Worm (Caenorhabditis elegans) whole organism, L1 larva: ENCODE measurements around the gene daf-11.

Experiments used
- C16A3.4 ChIP-seq: fragments of 150-350 bp; optimal IDR thresholded peaks from 2 replicates; lab custom pipeline; 2014; ENCODE audit warnings: missing biosample characterization, missing genetic modification characterization
- Y116A8C.19 ChIP-seq: sonication (generic microtip); optimal IDR thresholded peaks from 2 replicates; lab custom pipeline; 2016; ENCODE audit warnings: missing compliant biosample characterization, missing genetic modification characterization, borderline replicate concordance
- aha-1 ChIP-seq: fragments of 150-350 bp; optimal IDR thresholded peaks from 2 replicates; lab custom pipeline; 2014; ENCODE audit warnings: missing biosample characterization, missing genetic modification characterization
- alr-1 ChIP-seq: fragments of 200-800 bp; sonication (Bioruptor generic); optimal IDR thresholded peaks from 2 replicates; lab custom pipeline; 2018; ENCODE audit warnings: borderline replicate concordance, mild to moderate bottlenecking, missing genetic modification characterization, missing compliant biosample characterization
- ama-1 ChIP-seq: fragments of 150-350 bp; optimal IDR thresholded peaks from 2 replicates; lab custom pipeline; 2014
- blmp-1 ChIP-seq: fragments of 150-350 bp; optimal IDR thresholded peaks from 2 replicates; lab custom pipeline; 2014; ENCODE audit warnings: missing biosample characterization, missing genetic modification characterization
- ceh-63 ChIP-seq: fragments of 200-800 bp; sonication (Bioruptor generic); optimal IDR thresholded peaks from 2 replicates; lab custom pipeline; 2018; ENCODE audit warnings: mild to moderate bottlenecking, missing genetic modification characterization, missing compliant biosample characterization
- ceh-82 ChIP-seq, 3 experiments: fragments of 150-350 bp in 1 of 3; sonication (generic microtip) in 2 of 3; optimal IDR thresholded peaks; 2 replicates each; lab custom pipeline; 2014 to 2017; ENCODE audit warnings: missing biosample characterization in 3 of 3, missing genetic modification characterization in 3 of 3
- ceh-90 ChIP-seq: sonication (generic microtip); optimal IDR thresholded peaks from 2 replicates; lab custom pipeline; 2016; ENCODE audit warnings: missing genetic modification characterization, missing compliant biosample characterization
- dsc-1 ChIP-seq: sonication (generic microtip); optimal IDR thresholded peaks from 2 replicates; lab custom pipeline; 2016; ENCODE audit warnings: mild to moderate bottlenecking, missing genetic modification characterization, missing compliant biosample characterization
- efl-1 ChIP-seq, 4 experiments: fragments of 150-350 bp; optimal IDR thresholded peaks in 3 of 4; peaks in 1 of 4; 1 replicate in 1 of 4; 2 replicates in 3 of 4; lab custom pipeline; 2014; ENCODE audit warnings: missing biosample characterization in 2 of 4, missing genetic modification characterization in 2 of 4, missing genetic modification reagents in 2 of 4
- efl-3 ChIP-seq: fragments of 200-800 bp; sonication (Bioruptor generic); optimal IDR thresholded peaks from 2 replicates; lab custom pipeline; 2018; ENCODE audit warnings: mild to moderate bottlenecking, missing genetic modification characterization, missing compliant biosample characterization
- elt-3 ChIP-seq, 6 experiments: fragments of 150-350 bp in 1 of 6; sonication (generic microtip); optimal IDR thresholded peaks; 2 replicates each; lab custom pipeline; 2017 to 2018; ENCODE audit warnings: missing biosample characterization in 6 of 6, missing genetic modification characterization in 6 of 6, inconsistent platforms in 1 of 6
- fkh-4 ChIP-seq: sonication (generic microtip); optimal IDR thresholded peaks from 2 replicates; lab custom pipeline; 2016; ENCODE audit warnings: missing compliant biosample characterization, missing genetic modification characterization, borderline replicate concordance
- grh-1 ChIP-seq: fragments of 200-800 bp; sonication (Bioruptor generic); IDR thresholded peaks from 2 replicates; pipeline ENCODE4 v1.3.6; 2022; ENCODE audit warnings: missing genetic modification reagents, missing genetic modification characterization, missing compliant biosample characterization
- hlh-17 ChIP-seq: fragments of 200-800 bp; sonication (Bioruptor generic); optimal IDR thresholded peaks from 2 replicates; lab custom pipeline; 2018; ENCODE audit warnings: missing genetic modification characterization, mild to moderate bottlenecking, missing compliant biosample characterization, moderate library complexity, borderline replicate concordance
- isw-1 ChIP-seq: fragments of 200-800 bp; sonication (Bioruptor generic); IDR thresholded peaks from 2 replicates; pipeline ENCODE4 v1.3.6; 2022; ENCODE audit warnings: missing genetic modification characterization, missing compliant biosample characterization
- lin-14 ChIP-seq: fragments of 200-800 bp; sonication (Bioruptor generic); optimal IDR thresholded peaks from 2 replicates; lab custom pipeline; 2018; ENCODE audit warnings: mild to moderate bottlenecking, missing genetic modification characterization, moderate library complexity, missing compliant biosample characterization
- lin-15B ChIP-seq: fragments of 150-350 bp; sonication (generic microtip); optimal IDR thresholded peaks from 3 replicates; lab custom pipeline; 2014; ENCODE audit warnings: missing biosample characterization, missing genetic modification characterization
- lin-39 ChIP-seq: fragments of 150-350 bp; optimal IDR thresholded peaks from 2 replicates; lab custom pipeline; 2014; ENCODE audit warnings: missing biosample characterization, missing genetic modification reagents, missing genetic modification characterization
- lsy-2 ChIP-seq, 2 experiments: fragments of 150-350 bp; optimal IDR thresholded peaks; 2 replicates each; lab custom pipeline; 2014; ENCODE audit warnings: missing biosample characterization in 2 of 2, missing genetic modification characterization in 2 of 2
- mab-9 ChIP-seq: fragments of 200-800 bp; sonication (Bioruptor generic); IDR thresholded peaks from 2 replicates; pipeline ENCODE4 v1.3.6; 2022; ENCODE audit warnings: missing genetic modification reagents, missing genetic modification characterization, missing compliant biosample characterization
- mdl-1 ChIP-seq, 2 experiments: fragments of 150-350 bp; optimal IDR thresholded peaks; 2 replicates each; lab custom pipeline; 2014 to 2017; ENCODE audit warnings: missing biosample characterization in 2 of 2, missing genetic modification characterization in 2 of 2, inconsistent platforms in 1 of 2
- mep-1 ChIP-seq: fragments of 150-350 bp; optimal IDR thresholded peaks from 2 replicates; lab custom pipeline; 2014; ENCODE audit warnings: missing biosample characterization, missing genetic modification characterization
- nhr-19 ChIP-seq: fragments of 200-800 bp; sonication (Bioruptor generic); conservative IDR thresholded peaks from 2 replicates; pipeline ENCODE4 v1.3.6; 2022; ENCODE audit warnings: missing genetic modification characterization, missing compliant biosample characterization
- nhr-20 ChIP-seq: sonication (generic microtip); optimal IDR thresholded peaks from 2 replicates; lab custom pipeline; 2016; ENCODE audit warnings: mild to moderate bottlenecking, missing genetic modification characterization, missing compliant biosample characterization
- nhr-28 ChIP-seq: fragments of 150-350 bp; optimal IDR thresholded peaks from 2 replicates; lab custom pipeline; 2014; ENCODE audit warnings: missing biosample characterization, missing genetic modification characterization
- nhr-71 ChIP-seq: sonication (generic microtip); optimal IDR thresholded peaks from 2 replicates; lab custom pipeline; 2016; ENCODE audit warnings: mild to moderate bottlenecking, missing genetic modification characterization, moderate library complexity, missing compliant biosample characterization
- nhr-76 ChIP-seq: sonication (generic microtip); optimal IDR thresholded peaks from 2 replicates; lab custom pipeline; 2017; ENCODE audit warnings: missing biosample characterization, missing genetic modification characterization
- nhr-77 ChIP-seq: fragments of 150-350 bp; optimal IDR thresholded peaks from 2 replicates; lab custom pipeline; 2014; ENCODE audit warnings: missing biosample characterization, missing genetic modification characterization
- nhr-84 ChIP-seq: sonication (generic microtip); optimal IDR thresholded peaks from 2 replicates; lab custom pipeline; 2017; ENCODE audit warnings: missing biosample characterization, missing genetic modification characterization
- nhr-85 ChIP-seq: sonication (generic microtip); peaks from one replicate; lab custom pipeline; 2016; ENCODE audit warnings: missing genetic modification characterization, inconsistent platforms, missing compliant biosample characterization
- nhr-90 ChIP-seq: sonication (generic microtip); optimal IDR thresholded peaks from 2 replicates; lab custom pipeline; 2016; ENCODE audit warnings: mild to moderate bottlenecking, missing genetic modification characterization, missing compliant biosample characterization; ENCODE audit not compliant: poor library complexity
- rnt-1 ChIP-seq: sonication (generic microtip); optimal IDR thresholded peaks from 2 replicates; lab custom pipeline; 2016; ENCODE audit warnings: mild to moderate bottlenecking, missing genetic modification characterization, moderate library complexity, missing compliant biosample characterization
- snu-23 ChIP-seq: sonication (generic microtip); optimal IDR thresholded peaks from 2 replicates; lab custom pipeline; 2016; ENCODE audit warnings: missing genetic modification characterization, missing compliant biosample characterization
- sptf-1 ChIP-seq: fragments of 150-350 bp; optimal IDR thresholded peaks from 2 replicates; lab custom pipeline; 2014; ENCODE audit warnings: missing biosample characterization, missing genetic modification characterization
- swsn-7 ChIP-seq: sonication (generic microtip); optimal IDR thresholded peaks from 2 replicates; lab custom pipeline; 2016; ENCODE audit warnings: missing genetic modification characterization, missing compliant biosample characterization
- tbx-2 ChIP-seq: sonication (generic microtip); optimal IDR thresholded peaks from 2 replicates; lab custom pipeline; 2016; ENCODE audit warnings: missing genetic modification characterization, missing compliant biosample characterization
- tlp-1 ChIP-seq: fragments of 150-350 bp; optimal IDR thresholded peaks from 2 replicates; lab custom pipeline; 2014; ENCODE audit warnings: missing biosample characterization, missing genetic modification characterization
- unc-62 ChIP-seq: fragments of 150-350 bp; optimal IDR thresholded peaks from 2 replicates; lab custom pipeline; 2014; ENCODE audit warnings: missing biosample characterization, missing genetic modification reagents, missing genetic modification characterization
- unc-86 ChIP-seq: sonication (generic microtip); optimal IDR thresholded peaks from 2 replicates; lab custom pipeline; 2016; ENCODE audit warnings: missing genetic modification characterization, missing compliant biosample characterization
- unc-98 ChIP-seq: fragments of 200-800 bp; sonication (Bioruptor generic); IDR thresholded peaks from 2 replicates; pipeline ENCODE4 v1.3.6; 2022; ENCODE audit warnings: missing genetic modification characterization, missing compliant biosample characterization
- vab-15 ChIP-seq: sonication (generic microtip); optimal IDR thresholded peaks from 2 replicates; lab custom pipeline; 2017; ENCODE audit warnings: missing genotype, mild to moderate bottlenecking, missing genetic modification characterization, missing compliant biosample characterization
- zag-1 ChIP-seq: fragments of 150-350 bp; optimal IDR thresholded peaks from 2 replicates; lab custom pipeline; 2014; ENCODE audit warnings: missing biosample characterization, missing genetic modification characterization
- ztf-11 ChIP-seq, 2 experiments: sonication (generic microtip); optimal IDR thresholded peaks; 2 replicates each; lab custom pipeline; 2016 to 2017; ENCODE audit warnings: missing genetic modification characterization in 2 of 2, missing biosample characterization in 1 of 2, missing compliant biosample characterization in 1 of 2

daf-11 gene

ce11 chrV:11677494-11677893 lies 48.4 kb downstream of the daf-11 start (continued):
- TF ChIP-seq snu-23 (peak; percentile 25), swsn-7 (tag; lab: Kevin White, UChicago) (no peak), nhr-77 (tag; lab: Kevin White, UChicago) (no peak), unc-98 (GFP tag; lab: Robert Waterston, UW) (no peak), efl-3 (GFP tag; lab: Kevin White, UChicago) (no peak), ceh-63 (GFP tag; lab: Kevin White, UChicago) (no peak), ama-1 (lab: Kevin White, UChicago) (no peak), nhr-85 (tag; lab: Kevin White, UChicago) (peak; percentile 29), elt-3 (tag; optimal IDR thresholded peaks at IDR 0.05; lab: Kevin White, UChicago) (peak in 1 of 6 experiments; percentile 70), mep-1 (tag; lab: Kevin White, UChicago) (peak; percentile 38), lin-15B (tag; lab: Kevin White, UChicago) (no peak), unc-62 (GFP tag; lab: Kevin White, UChicago) (no peak), sptf-1 (no peak), ceh-90 (tag; lab: Kevin White, UChicago) (no peak), nhr-84 (tag; lab: Kevin White, UChicago) (no peak), ztf-11 (tag; optimal IDR thresholded peaks at IDR 0.05; lab: Kevin White, UChicago) (no peak), lin-39 (tag; lab: Kevin White, UChicago) (no peak), zag-1 (no peak), tlp-1 (tag; lab: Kevin White, UChicago) (no peak), rnt-1 (tag; lab: Kevin White, UChicago) (peak; percentile 55), nhr-28 (no peak), fkh-4 (tag; lab: Kevin White, UChicago) (no peak), lsy-2 (tag; optimal IDR thresholded peaks at IDR 0.05; lab: Kevin White, UChicago) (peak in 1 of 2 experiments; percentile 50), nhr-90 (tag; lab: Kevin White, UChicago) (no peak), vab-15 (tag; lab: Kevin White, UChicago) (no peak)

DNA sequence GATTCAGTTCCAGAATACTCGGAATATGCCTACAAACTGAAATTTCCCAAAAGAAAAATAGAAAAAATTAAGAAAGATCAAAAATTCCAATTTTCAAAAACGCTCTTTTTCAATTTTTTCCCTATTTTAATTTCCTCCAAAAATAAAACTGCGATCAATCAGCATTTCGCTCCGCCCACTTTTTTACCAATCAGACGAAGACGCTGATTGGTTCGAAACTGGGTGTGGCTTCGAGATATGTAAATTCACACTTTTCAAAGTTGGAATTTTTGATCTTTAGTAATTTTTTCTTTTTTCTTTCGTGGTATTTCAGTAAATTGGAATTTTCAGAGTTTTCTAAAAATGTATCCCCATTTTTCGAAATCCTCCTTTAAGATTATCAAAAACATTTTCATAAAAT lies 48.8 kb downstream of the daf-11 start:
- TF ChIP-seq C16A3.4 (tag; lab: Kevin White, UChicago) (no peak), alr-1 (tag; lab: Kevin White, UChicago) (no peak), isw-1 (GFP tag; lab: Robert Waterston, UW) (no peak), unc-62 (GFP tag; lab: Kevin White, UChicago) (no peak), grh-1 (GFP tag; lab: Robert Waterston, UW) (no peak), nhr-19 (GFP tag; lab: Robert Waterston, UW) (no peak), nhr-77 (tag; lab: Kevin White, UChicago) (no peak), mep-1 (tag; lab: Kevin White, UChicago) (no peak), aha-1 (tag; lab: Kevin White, UChicago) (no peak), efl-1 (optimal IDR thresholded peaks at IDR 0.05; lab: Kevin White, UChicago) (no peak), efl-1 (GFP tag; optimal IDR thresholded peaks at IDR 0.05 in 1 of 2; lab: Kevin White, UChicago) (no peak), Y116A8C.19 (tag; lab: Kevin White, UChicago) (no peak), mab-9 (GFP tag; lab: Robert Waterston, UW) (no peak)

ce11 chrV:11676498-11676897 lies 49.4 kb downstream of the daf-11 start:
- TF ChIP-seq nhr-71 (tag; lab: Kevin White, UChicago) = peak; percentile 37
- no peak for TF ChIP-seq tbx-2 (tag; lab: Kevin White, UChicago)
- TF ChIP-seq hlh-17 = no peak
- TF ChIP-seq elt-3 (tag; optimal IDR thresholded peaks at IDR 0.05; lab: Kevin White, UChicago) = peak in 2 of 6 experiments; percentile 20 to 52
- TF ChIP-seq dsc-1 (tag; lab: Kevin White, UChicago) = no peak
- TF ChIP-seq unc-86 = no peak
- TF ChIP-seq nhr-85 (tag; lab: Kevin White, UChicago) = peak; percentile 78
- TF ChIP-seq efl-1 (optimal IDR thresholded peaks at IDR 0.05; lab: Kevin White, UChicago) = no peak
- TF ChIP-seq efl-1 (GFP tag; optimal IDR thresholded peaks at IDR 0.05 in 1 of 2; lab: Kevin White, UChicago) = peak in 1 of 2 experiments; percentile 9
- peak; percentile 57 for TF ChIP-seq blmp-1 (tag; lab: Kevin White, UChicago)
- TF ChIP-seq mdl-1 (tag; optimal IDR thresholded peaks at IDR 0.05; lab: Kevin White, UChicago) = peak in 1 of 2 experiments; percentile 4
- no peak for TF ChIP-seq grh-1 (GFP tag; lab: Robert Waterston, UW)
- TF ChIP-seq ceh-82 (tag; optimal IDR thresholded peaks at IDR 0.05; lab: Kevin White, UChicago) = no peak
- TF ChIP-seq nhr-76 (tag; lab: Kevin White, UChicago) = no peak
- peak; percentile 35 for TF ChIP-seq lin-14
- peak; percentile 11 for TF ChIP-seq nhr-20
- peak; percentile 2 for TF ChIP-seq snu-23
- TF ChIP-seq, all 84 proteins: peak for 9
